Fruit fly (Drosophila melanogaster): ENCODE results near the gene CG33783.
A peak's percentile ranks its signal among the peaks of the same experiment; 100 is the strongest.

CG33783 gene

dm6 chr3R:10087206-10087927 lies 20.8 kb downstream of the CG33783 start (continued):
- TF ChIP-seq CG4854 (GFP tag; optimal IDR thresholded peaks at IDR 0.05) (peak; percentile 45), CG17385 (GFP tag; optimal IDR thresholded peaks at IDR 0.05) (peak; percentile 52), mirr (GFP tag; optimal IDR thresholded peaks at IDR 0.05) (peak; percentile 45), sob (GFP tag; IDR thresholded peaks at IDR 0.05) (peak; percentile 55; the same call in 1 of the 2 replicates), rib (GFP tag; IDR thresholded peaks at IDR 0.05) (no peak), CG1233 (GFP tag; optimal IDR thresholded peaks at IDR 0.05) (peak; percentile 29), CG4730 (GFP tag; IDR thresholded peaks at IDR 0.05) (peak; percentile 45; the same call in 1 of the 2 replicates), ro (GFP tag; IDR thresholded peaks at IDR 0.05) (no peak), nau (GFP tag; optimal IDR thresholded peaks at IDR 0.05) (peak; percentile 45), Max (GFP tag; optimal IDR thresholded peaks at IDR 0.05) (peak; percentile 50), hth (optimal IDR thresholded peaks at IDR 0.05) (no peak), tx (GFP tag; optimal IDR thresholded peaks at IDR 0.05) (peak; percentile 39), zfh2 (GFP tag; optimal IDR thresholded peaks at IDR 0.05) (peak; percentile 71), hbn (GFP tag; IDR thresholded peaks at IDR 0.05; ENCODE audit: partially characterized antibody) (no peak), CG8924 (tag; optimal IDR thresholded peaks at IDR 0.05) (peak; percentile 35), CG14050 (GFP tag; IDR thresholded peaks at IDR 0.05) (peak; percentile 39; the same call in 2 of the 3 replicates), sens (GFP tag) (peak; percentile 90), CG31388 (GFP tag; optimal IDR thresholded peaks at IDR 0.05) (no peak), gro (GFP tag; optimal IDR thresholded peaks at IDR 0.05) (peak; percentile 80), CG6272 (GFP tag; IDR thresholded peaks at IDR 0.05) (0 out of 2 replicates have a peak, but pooled peaks have one; percentile 33), CG16815 (GFP tag; optimal IDR thresholded peaks at IDR 0.05) (peak; percentile 56), ash1 (GFP tag; optimal IDR thresholded peaks at IDR 0.05) (no peak), vvl (GFP tag; IDR thresholded peaks at IDR 0.05) (peak; percentile 78), Poxn (GFP tag; IDR thresholded peaks at IDR 0.05) (no peak), CG5953 (GFP tag; IDR thresholded peaks at IDR 0.05) (peak; percentile 61; the same call in 1 of the 2 replicates), Optix (GFP tag; IDR thresholded peaks at IDR 0.05) (peak; percentile 51; the same call in 1 of the 3 replicates), CG10431 (GFP tag; optimal IDR thresholded peaks at IDR 0.05) (no peak), D (optimal IDR thresholded peaks at IDR 0.05) (no peak), D (GFP tag; optimal IDR thresholded peaks at IDR 0.05) (no peak), exex (tag; optimal IDR thresholded peaks at IDR 0.05) (peak; percentile 5), CG10209 (GFP tag; optimal IDR thresholded peaks at IDR 0.05) (peak; percentile 69), CG12744 (GFP tag; optimal IDR thresholded peaks at IDR 0.05) (no peak), CG7745 (tag; optimal IDR thresholded peaks at IDR 0.05) (no peak), fu2 (GFP tag; optimal IDR thresholded peaks at IDR 0.05) (peak; percentile 59), Mes4 (GFP tag; optimal IDR thresholded peaks at IDR 0.05) (peak; percentile 53), dysf (GFP tag; IDR thresholded peaks at IDR 0.05) (peak; percentile 80), CG7357 (GFP tag; IDR thresholded peaks at IDR 0.05) (peak; percentile 58; the same call in 1 of the 3 replicates), CG8944 (GFP tag; optimal IDR thresholded peaks at IDR 0.05) (peak; percentile 69), CG12391 (tag; optimal IDR thresholded peaks at IDR 0.05) (peak; percentile 43), CG17829 (tag; optimal IDR thresholded peaks at IDR 0.05) (peak; percentile 12), CG7786 (GFP tag; optimal IDR thresholded peaks at IDR 0.05) (peak; percentile 61), CG2889 (GFP tag; IDR thresholded peaks at IDR 0.05) (peak; percentile 55; the same call in 1 of the 3 replicates), CHES-1-like (GFP tag; optimal IDR thresholded peaks at IDR 0.05) (peak; percentile 67), bbx (GFP tag; IDR thresholded peaks at IDR 0.05; ENCODE audit: partially characterized antibody) (no peak), sr (GFP tag; IDR thresholded peaks at IDR 0.05) (0 out of 3 replicates have a peak, but pooled peaks have one; percentile 51), Bgb (GFP tag; IDR thresholded peaks at IDR 0.05; ENCODE audit: partially characterized antibody) (0 out of 2 replicates have a peak, but pooled peaks have one; percentile 13), Dp (GFP tag; optimal IDR thresholded peaks at IDR 0.05) (no peak), Deaf1 (tag; optimal IDR thresholded peaks at IDR 0.05) (peak; percentile 43), CG15479 (GFP tag; optimal IDR thresholded peaks at IDR 0.05) (no peak), Antp (GFP tag; optimal IDR thresholded peaks at IDR 0.05) (peak; percentile 78)
